Fruit fly (Drosophila melanogaster) whole organism, embryonic: Measurements from ENCODE around the gene CG10208.

ENCODE experiments used
- B-H2 ChIP-seq: fragments of 200-800 bp; sonication (Bioruptor generic); optimal IDR thresholded peaks from 2 replicates; lab custom pipeline; 2018; ENCODE audit warnings: missing biosample characterization, mild to moderate bottlenecking, missing genetic modification characterization
- CG2889 ChIP-seq: fragments of 200-800 bp; sonication (Bioruptor generic); IDR thresholded peaks from 3 replicates; pipeline ENCODE4 v1.3.6; 2022; ENCODE audit warnings: missing biosample characterization, missing genetic modification characterization
- CG4360 ChIP-seq: fragments of 200-800 bp; sonication (Bioruptor generic); IDR thresholded peaks from 2 replicates; pipeline ENCODE4 v1.3.6; 2022; ENCODE audit warnings: missing biosample characterization, missing genetic modification characterization
- Hr3 ChIP-seq: fragments of 200-800 bp; sonication (Bioruptor generic); optimal IDR thresholded peaks from 3 replicates; lab custom pipeline; 2016; ENCODE audit warnings: missing biosample characterization, missing genetic modification characterization
- fd64A ChIP-seq: fragments of 200-800 bp; sonication (Bioruptor generic); optimal IDR thresholded peaks from 3 replicates; lab custom pipeline; 2018; ENCODE audit warnings: missing biosample characterization, mild to moderate bottlenecking, missing genetic modification characterization

The CG10208 gene

DNA sequence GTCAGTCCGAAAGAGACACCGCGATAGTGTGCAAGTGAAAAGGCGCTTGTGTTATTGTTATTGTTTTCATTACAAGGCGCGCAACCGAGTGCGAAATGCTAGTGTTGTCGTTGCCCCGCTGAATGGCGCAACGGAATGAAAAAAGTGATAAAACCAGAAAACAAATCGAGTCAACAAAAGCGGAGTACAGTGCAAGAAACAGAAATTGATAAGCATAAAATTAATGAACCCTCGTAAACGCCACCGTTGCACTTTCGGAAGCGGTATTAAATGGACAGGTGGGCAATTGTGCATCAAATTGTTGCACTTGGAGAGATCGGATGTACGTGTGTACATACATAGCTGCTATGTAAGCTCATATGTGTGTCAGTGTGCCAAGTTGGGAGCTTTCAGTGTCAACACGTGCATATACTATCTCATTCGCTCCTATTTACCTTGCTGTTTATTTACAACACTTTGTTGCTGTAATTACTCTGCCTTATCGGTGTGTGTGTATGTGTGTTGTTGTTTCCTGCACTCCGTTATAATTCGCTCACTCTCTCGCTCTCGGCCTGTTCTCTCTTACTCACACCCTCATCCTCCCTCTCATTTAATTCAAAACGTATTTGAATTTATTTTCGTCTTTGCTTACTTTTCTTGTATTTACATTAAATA, 50.4 kb downstream of the CG10208 start (continued):
- TF ChIP-seq fd64A (peak; percentile 85), Hr3 (no peak), B-H2 (no peak), CG2889 (no peak), CG4360 (GFP tag; lab: Robert Waterston, UW) (peak; percentile 69)
